Worm (Caenorhabditis elegans): ENCODE measurements around the gene fbxa-71.

Gene fbxa-71

ce11 chrIII:2304867-2305266, 49.2 kb downstream of the fbxa-71 start, which contains the start of gene Y54F10BM.9 (continued):
- TF ChIP-seq unc-30 (tag; optimal IDR thresholded peaks at IDR 0.05) (no peak), nhr-20 (tag; optimal IDR thresholded peaks at IDR 0.05) (peak; percentile 12), tbx-2 (tag; optimal IDR thresholded peaks at IDR 0.05) (peak; percentile 13), irx-1 (tag; optimal IDR thresholded peaks at IDR 0.05) (no peak), fkh-10 (GFP tag; optimal IDR thresholded peaks at IDR 0.05) (no peak), rnt-1 (tag; optimal IDR thresholded peaks at IDR 0.05) (peak; percentile 53), nhr-47 (tag; optimal IDR thresholded peaks at IDR 0.05) (no peak), mef-2 (tag; optimal IDR thresholded peaks at IDR 0.05) (no peak), lin-15B (tag; optimal IDR thresholded peaks at IDR 0.05) (no peak), alr-1 (tag; optimal IDR thresholded peaks at IDR 0.05; ENCODE audit: borderline replicate concordance) (no peak), blmp-1 (tag; optimal IDR thresholded peaks at IDR 0.05) (peak; percentile 8), unc-130 (tag; optimal IDR thresholded peaks at IDR 0.05) (no peak), pqm-1 (tag; optimal IDR thresholded peaks at IDR 0.05) (no peak), sup-37 (GFP tag; optimal IDR thresholded peaks at IDR 0.05) (no peak), ceh-63 (GFP tag; optimal IDR thresholded peaks at IDR 0.05) (no peak), snu-23 (GFP tag; optimal IDR thresholded peaks at IDR 0.05) (peak; percentile 58), egl-27 (tag; optimal IDR thresholded peaks at IDR 0.05) (no peak), elt-3 (tag; optimal IDR thresholded peaks at IDR 0.05) (no peak), Y116A8C.19 (tag; optimal IDR thresholded peaks at IDR 0.05; ENCODE audit: borderline replicate concordance) (no peak), ces-1 (GFP tag; optimal IDR thresholded peaks at IDR 0.05) (no peak), pax-3 (tag; optimal IDR thresholded peaks at IDR 0.05) (no peak), C04F5.9 (tag; optimal IDR thresholded peaks at IDR 0.05) (no peak), mab-9 (GFP tag; IDR thresholded peaks at IDR 0.05) (no peak), fkh-8 (tag; optimal IDR thresholded peaks at IDR 0.05) (peak; percentile 1), aha-1 (tag; optimal IDR thresholded peaks at IDR 0.05) (no peak), nhr-90 (tag; optimal IDR thresholded peaks at IDR 0.05; ENCODE audit: poor library complexity) (no peak), ama-1 (optimal IDR thresholded peaks at IDR 0.05) (no peak), nhr-76 (tag; optimal IDR thresholded peaks at IDR 0.05) (no peak), fkh-4 (tag; optimal IDR thresholded peaks at IDR 0.05; ENCODE audit: borderline replicate concordance) (no peak), pag-3 (tag; optimal IDR thresholded peaks at IDR 0.05; ENCODE audit: borderline replicate concordance, insufficient read depth) (no peak)

All from whole organism, L1 larva.